Worm (Caenorhabditis elegans): ENCODE results near the gene nspb-5.
"Not testable (repeated sequence)": the region's sequence is repeated elsewhere in the genome, so short reads cannot be mapped to it uniquely, and the experiment has no call there.

Gene nspb-5

DNA sequence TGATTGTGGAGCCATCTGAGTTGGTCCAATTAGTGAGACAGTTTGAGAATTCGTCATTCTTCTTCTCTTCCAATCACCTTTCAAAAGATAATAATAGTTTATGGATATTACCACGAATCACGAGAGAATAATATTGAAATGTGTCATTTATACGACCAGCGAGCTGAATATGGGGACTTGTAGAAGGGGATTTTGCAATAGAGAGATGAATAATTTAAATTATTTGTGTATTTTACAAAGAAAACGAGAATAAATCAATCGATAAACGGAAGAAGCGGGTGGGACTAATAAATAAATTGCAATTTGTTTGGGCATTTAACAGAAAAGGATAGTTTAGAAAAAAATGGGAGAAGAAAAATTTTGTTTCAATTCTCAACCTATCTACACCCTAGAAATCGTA, 16.2 kb upstream of the nspb-5 start, which contains the start of gene odr-8:
Gene odr-8, minus strand, starts transcription at position 101 of the 400 bp plus-strand sequence.
- TF ChIP-seq tbx-11 (GFP tag; IDR thresholded peaks at IDR 0.05), result no peak
- TF ChIP-seq aly-1 (tag; optimal IDR thresholded peaks at IDR 0.05), result no peak

DNA sequence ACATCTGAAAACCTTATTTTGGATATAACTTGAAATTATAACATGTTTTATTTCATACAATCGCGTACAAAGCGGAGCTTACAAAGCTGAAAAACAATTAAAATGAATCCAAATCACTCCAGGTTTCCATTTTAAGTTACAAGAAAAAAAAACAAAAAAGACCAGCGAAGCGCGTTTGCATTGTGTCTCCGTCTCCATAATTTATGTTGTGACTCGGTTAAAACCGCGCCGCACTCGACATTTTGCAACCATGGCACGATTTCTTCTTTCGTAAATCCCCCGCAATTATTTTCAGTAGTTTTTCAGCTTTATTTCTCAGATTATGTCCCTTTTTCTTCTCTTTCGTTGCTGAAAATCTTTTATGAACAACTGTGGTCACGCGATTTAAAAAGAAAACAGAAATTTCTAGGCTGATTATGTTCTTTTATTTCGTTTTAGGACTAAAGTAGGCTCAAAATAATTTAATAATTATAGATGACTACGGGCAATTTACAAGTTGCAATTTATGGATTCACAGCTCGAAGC, 13.4 kb upstream of the nspb-5 start, which contains the start of the genes F38A5.2 and dnj-11:
Gene F38A5.2, minus strand, starts transcription at position 4 of the 525 bp plus-strand sequence.
Gene dnj-11, plus strand, starts transcription at position 475 of the 525 bp plus-strand sequence.
- TF ChIP-seq F13C5.2 (tag; optimal IDR thresholded peaks at IDR 0.05) (peak; percentile 59), tbx-11 (GFP tag; IDR thresholded peaks at IDR 0.05) (no peak), hnd-1 (tag; optimal IDR thresholded peaks at IDR 0.05) (no peak), ceh-36 (tag; optimal IDR thresholded peaks at IDR 0.05) (no peak)

DNA sequence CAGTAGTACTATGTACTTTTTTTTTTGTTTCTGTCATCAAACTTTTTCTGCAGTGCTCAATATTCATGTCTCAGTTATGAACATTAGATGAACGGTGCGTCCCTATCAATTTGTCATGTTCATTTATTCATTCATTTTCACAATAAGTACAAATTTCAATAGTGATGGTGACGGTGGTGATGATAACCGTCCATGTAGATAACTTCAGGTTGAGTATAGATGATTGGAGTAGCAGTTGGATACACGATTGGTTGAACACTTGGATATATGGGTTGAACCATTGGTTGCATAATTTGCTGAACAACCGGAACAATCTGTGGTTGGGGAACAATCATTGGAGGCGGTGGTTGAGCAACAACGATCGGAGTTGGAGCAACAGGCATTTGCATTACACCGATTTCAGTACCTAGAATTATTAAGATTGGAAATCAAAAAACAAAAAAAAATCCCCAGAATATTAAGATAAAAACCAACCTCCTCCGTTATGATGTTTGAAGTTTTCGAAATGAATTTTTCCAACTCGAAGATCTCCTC, 10.7 kb upstream of the nspb-5 start:
- no peak for TF ChIP-seq hnd-1 (tag; optimal IDR thresholded peaks at IDR 0.05)
- TF ChIP-seq ama-1 (optimal IDR thresholded peaks at IDR 0.05), result no peak
- TF ChIP-seq aly-1 (tag; optimal IDR thresholded peaks at IDR 0.05), result no peak
- no peak for TF ChIP-seq tra-4 (tag; optimal IDR thresholded peaks at IDR 0.05)
- TF ChIP-seq hmbx-1 (tag; optimal IDR thresholded peaks at IDR 0.05), result no peak
- TF ChIP-seq scrt-1 (GFP tag; IDR thresholded peaks at IDR 0.05), result no peak
- no peak for TF ChIP-seq pes-1 (GFP tag; IDR thresholded peaks at IDR 0.05)
- no peak for TF ChIP-seq B0310.2 (tag; optimal IDR thresholded peaks at IDR 0.05)
- no peak for TF ChIP-seq flt-1 (GFP tag; IDR thresholded peaks at IDR 0.05)
- TF ChIP-seq tbx-37 (GFP tag; conservative IDR thresholded peaks at IDR 0.05), result no peak
- TF ChIP-seq sea-1 (GFP tag; conservative IDR thresholded peaks at IDR 0.05), result no peak
- no peak for TF ChIP-seq ceh-13 (GFP tag; optimal IDR thresholded peaks at IDR 0.05)

DNA sequence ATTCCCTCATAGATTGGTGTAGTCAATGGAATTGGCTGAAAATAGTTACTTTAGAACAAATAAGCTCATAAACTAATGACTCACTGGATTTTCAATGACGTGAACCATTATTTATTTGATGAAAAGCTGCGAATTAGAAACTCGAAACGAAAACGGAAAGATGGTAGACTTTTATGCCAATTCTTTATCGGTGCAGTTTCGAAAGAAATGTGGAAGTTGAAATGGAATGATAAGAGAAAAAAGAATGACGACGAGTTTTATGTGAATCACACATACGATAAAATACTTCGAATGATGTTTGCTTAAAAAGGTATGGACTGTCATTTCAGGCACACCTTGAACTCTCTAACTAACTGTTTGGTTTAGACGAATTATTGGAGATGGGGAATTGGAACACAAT, 8.8 kb upstream of the nspb-5 start, which contains the start of the genes lec-11 and irld-7:
Gene lec-11, minus strand, starts transcription at position 126 of the 400 bp plus-strand sequence.
Gene irld-7, plus strand, starts transcription at position 332 of the 400 bp plus-strand sequence.
- TF ChIP-seq aly-1 (tag; optimal IDR thresholded peaks at IDR 0.05), result no peak
- no peak for TF ChIP-seq hmg-4 (GFP tag; optimal IDR thresholded peaks at IDR 0.05)

DNA sequence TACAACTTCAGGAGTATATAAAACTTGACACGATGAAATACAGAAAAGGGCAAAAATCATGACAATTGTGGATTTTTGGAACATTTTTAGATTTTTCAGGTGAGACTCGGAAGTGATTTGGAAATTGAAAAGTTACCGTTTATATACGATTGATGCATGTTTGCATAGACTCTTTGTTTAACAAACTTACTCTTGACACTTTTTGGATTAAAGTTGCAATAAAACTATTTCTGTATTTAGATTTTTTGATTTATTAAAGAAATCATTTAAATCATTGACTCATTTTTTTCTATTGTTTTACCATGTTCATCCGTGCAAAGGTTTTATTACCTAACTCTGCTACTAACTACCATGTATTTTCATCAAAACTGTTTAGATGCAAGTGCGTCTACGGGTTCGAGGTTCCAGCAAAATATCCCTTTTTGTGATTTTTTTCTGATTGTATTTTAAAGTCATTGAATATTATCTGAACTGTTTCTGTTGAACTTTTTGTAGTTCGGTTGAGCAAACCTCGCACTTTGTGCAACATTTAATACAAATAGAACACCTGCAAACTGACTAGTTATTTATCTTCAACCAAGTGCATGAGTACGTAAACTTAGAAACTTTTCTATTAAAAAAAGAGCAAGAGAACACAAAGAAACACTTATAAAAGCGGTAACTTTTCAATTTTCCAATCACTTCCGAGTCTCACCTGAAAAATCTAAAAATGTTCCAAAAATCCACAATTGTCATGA, 7.7 kb upstream of the nspb-5 start, which contains the start of the genes nspb-1 and nspb-2:
Gene nspb-1, minus strand, starts transcription at position 101 of the 737 bp plus-strand sequence.
Gene nspb-2, plus strand, starts transcription at position 687 of the 737 bp plus-strand sequence.
- TF ChIP-seq tbx-37 (GFP tag; conservative IDR thresholded peaks at IDR 0.05); hmg-4 (GFP tag; optimal IDR thresholded peaks at IDR 0.05); tra-4 (tag; optimal IDR thresholded peaks at IDR 0.05): not testable (repeated sequence)

DNA sequence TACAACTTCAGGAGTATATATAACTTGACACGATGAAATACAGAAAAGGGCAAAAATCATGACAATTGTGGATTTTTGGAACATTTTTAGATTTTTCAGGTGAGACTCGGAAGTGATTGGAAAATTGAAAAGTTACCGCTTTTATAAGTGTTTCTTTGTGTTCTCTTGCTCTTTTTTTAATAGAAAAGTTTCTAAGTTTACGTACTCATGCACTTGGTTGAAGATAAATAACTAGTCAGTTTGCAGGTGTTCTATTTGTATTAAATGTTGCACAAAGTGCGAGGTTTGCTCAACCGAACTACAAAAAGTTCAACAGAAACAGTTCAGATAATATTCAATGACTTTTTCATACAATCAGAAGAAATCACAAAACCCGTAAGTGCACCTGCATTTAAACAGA, 4.0 kb upstream of the nspb-5 start, which contains the start of gene nspb-3:
Gene nspb-3, minus strand, starts transcription at position 101 of the 400 bp plus-strand sequence.
- not testable (repeated sequence) for TF ChIP-seq flt-1 (GFP tag; IDR thresholded peaks at IDR 0.05); aly-1 (tag; optimal IDR thresholded peaks at IDR 0.05); ceh-13 (GFP tag; optimal IDR thresholded peaks at IDR 0.05)

DNA sequence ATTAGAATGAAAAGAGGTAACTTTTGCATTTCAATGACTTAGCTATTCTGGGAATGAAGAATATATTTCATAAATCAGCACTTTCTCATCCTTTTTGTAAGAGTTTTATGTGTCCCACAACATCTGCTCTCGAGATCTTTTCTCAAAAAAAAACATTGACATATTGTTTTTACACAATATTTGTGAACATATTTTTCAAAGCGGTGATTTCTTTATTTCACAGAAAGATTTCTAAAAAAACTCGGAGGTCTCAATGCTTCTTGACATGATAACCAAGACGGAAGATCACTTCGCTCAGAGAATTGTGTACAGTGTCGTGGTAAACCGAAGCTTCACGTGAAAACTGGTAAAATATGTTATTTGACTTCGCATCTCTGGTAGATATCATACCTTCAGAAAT, 2.9 kb upstream of the nspb-5 start, which contains the start of gene F38A5.22:
Gene F38A5.22, minus strand, starts transcription at position 29 of the 400 bp plus-strand sequence.
- TF ChIP-seq ama-1 (optimal IDR thresholded peaks at IDR 0.05) (no peak), B0310.2 (tag; optimal IDR thresholded peaks at IDR 0.05) (no peak), tbx-11 (GFP tag; IDR thresholded peaks at IDR 0.05) (no peak), ceh-13 (GFP tag; optimal IDR thresholded peaks at IDR 0.05) (no peak), sea-1 (GFP tag; conservative IDR thresholded peaks at IDR 0.05) (no peak), ets-7 (tag; optimal IDR thresholded peaks at IDR 0.05) (no peak), hmg-4 (GFP tag; optimal IDR thresholded peaks at IDR 0.05) (no peak), hmbx-1 (tag; optimal IDR thresholded peaks at IDR 0.05) (no peak), pes-1 (GFP tag; IDR thresholded peaks at IDR 0.05) (no peak), tbx-37 (GFP tag; conservative IDR thresholded peaks at IDR 0.05) (no peak), scrt-1 (GFP tag; IDR thresholded peaks at IDR 0.05) (no peak), aly-1 (tag; optimal IDR thresholded peaks at IDR 0.05) (no peak), hnd-1 (tag; optimal IDR thresholded peaks at IDR 0.05) (no peak), flt-1 (GFP tag; IDR thresholded peaks at IDR 0.05) (no peak)

DNA sequence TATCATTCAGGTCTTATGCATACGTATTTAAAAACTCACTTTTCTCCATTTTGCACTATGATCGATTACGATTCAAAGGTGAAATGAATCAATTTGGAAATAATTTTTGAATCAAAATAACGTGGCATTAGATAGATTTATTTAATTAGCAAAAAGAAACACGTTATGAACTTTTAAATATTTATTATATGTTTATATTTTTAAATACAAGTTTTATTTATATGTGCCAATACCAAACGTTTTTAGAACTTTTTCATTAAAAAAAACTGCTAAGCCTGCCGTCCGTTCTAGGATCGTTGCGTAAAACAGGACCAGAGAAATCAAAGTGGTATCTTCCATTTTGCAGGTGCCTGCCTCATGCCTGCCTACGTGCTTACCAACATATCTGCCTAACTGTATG, 1.5 kb upstream of the nspb-5 start, which contains the start of gene F38A5.6:
Gene F38A5.6, minus strand, starts transcription at position 101 of the 400 bp plus-strand sequence.
- TF ChIP-seq tra-4 (tag; optimal IDR thresholded peaks at IDR 0.05), result no peak

DNA sequence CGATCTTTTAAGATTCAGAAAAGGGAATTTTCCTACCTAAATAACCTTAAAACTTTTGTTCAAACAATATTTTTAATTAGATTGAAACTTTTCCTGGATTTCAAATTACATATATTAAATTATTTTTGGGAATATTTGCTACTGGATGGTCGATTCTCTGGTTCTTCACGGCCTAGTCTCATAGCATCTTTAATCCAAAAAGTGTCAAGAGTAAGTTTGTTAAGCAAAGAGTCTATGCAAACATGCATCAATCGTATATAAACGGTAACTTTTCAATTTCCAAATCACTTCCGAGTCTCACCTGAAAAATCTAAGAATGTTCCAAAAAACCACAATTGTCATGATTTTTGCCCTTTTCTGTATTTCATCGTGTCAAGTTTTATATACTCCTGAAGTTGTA, 922 bp upstream of the nspb-5 start, which contains the start of gene nspb-4:
Gene nspb-4, plus strand, starts transcription at position 301 of the 400 bp plus-strand sequence.
- not testable (repeated sequence) for TF ChIP-seq aly-1 (tag; optimal IDR thresholded peaks at IDR 0.05); ets-7 (tag; optimal IDR thresholded peaks at IDR 0.05); tbx-37 (GFP tag; conservative IDR thresholded peaks at IDR 0.05)

All from whole organism, early embryonic.